Fruit fly (Drosophila melanogaster): ENCODE results near the gene CG43861.

CG43861 gene

dm6 chr2L:19932523-19932922 is 84.6 kb downstream of the CG43861 start (continued):
- TF ChIP-seq B-H2 (GFP tag; optimal IDR thresholded peaks at IDR 0.05), result no peak
- TF ChIP-seq HmgZ (tag; optimal IDR thresholded peaks at IDR 0.05), result peak; percentile 10
- TF ChIP-seq CG7963 (GFP tag; IDR thresholded peaks at IDR 0.05; ENCODE audit: partially characterized antibody), result no peak
- no peak for TF ChIP-seq onecut (GFP tag; IDR thresholded peaks at IDR 0.05)
- no peak for TF ChIP-seq HLH3B (GFP tag; IDR thresholded peaks at IDR 0.05)
- no peak for TF ChIP-seq tin (GFP tag; optimal IDR thresholded peaks at IDR 0.05)
- TF ChIP-seq phol (tag; optimal IDR thresholded peaks at IDR 0.05), result no peak
- TF ChIP-seq CG2712 (tag; optimal IDR thresholded peaks at IDR 0.05), result no peak
- TF ChIP-seq CG11560 (tag; IDR thresholded peaks at IDR 0.05), result no peak
- no peak for TF ChIP-seq CG1233 (GFP tag; optimal IDR thresholded peaks at IDR 0.05)
- no peak for TF ChIP-seq ab (GFP tag; optimal IDR thresholded peaks at IDR 0.05)

DNA sequence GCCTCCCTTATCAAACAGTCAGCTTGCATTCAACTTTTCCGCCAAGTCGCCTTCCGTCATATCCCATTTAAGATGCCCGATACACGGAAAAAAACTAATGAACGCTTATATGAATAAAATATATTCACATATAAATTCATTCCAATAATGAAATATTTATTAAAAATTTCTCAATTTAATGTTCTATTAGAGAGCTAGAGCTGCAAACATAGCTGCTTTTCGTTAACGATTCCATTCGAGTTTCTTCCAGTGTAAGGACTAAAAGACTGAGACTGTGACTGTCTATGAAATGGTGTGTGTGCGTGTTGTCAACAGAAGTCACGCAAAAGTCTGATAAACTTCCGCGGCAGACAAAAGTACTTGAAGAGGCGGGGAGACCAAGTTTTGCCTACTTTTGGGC is 87.0 kb downstream of the CG43861 start:
- TF ChIP-seq seq (GFP tag; IDR thresholded peaks at IDR 0.05), result no peak
- peak in 1 of 2 experiments; percentile 4 for TF ChIP-seq Eip74EF (GFP tag; optimal IDR thresholded peaks at IDR 0.05)
- TF ChIP-seq CG3847 (GFP tag; IDR thresholded peaks at IDR 0.05), result no peak
- peak; percentile 4 for TF ChIP-seq CG15601 (tag; optimal IDR thresholded peaks at IDR 0.05)
- peak; percentile 7 for TF ChIP-seq CG18764 (GFP tag; optimal IDR thresholded peaks at IDR 0.05)
- peak; percentile 38 for TF ChIP-seq CG13775 (GFP tag; optimal IDR thresholded peaks at IDR 0.05)
- peak; percentile 4 for TF ChIP-seq CG2116 (GFP tag; optimal IDR thresholded peaks at IDR 0.05)
- no peak for TF ChIP-seq CG15696 (tag; optimal IDR thresholded peaks at IDR 0.05)
- peak; percentile 53 for TF ChIP-seq slbo (GFP tag; IDR thresholded peaks at IDR 0.05)
- peak; percentile 55 for TF ChIP-seq Rfx (GFP tag; IDR thresholded peaks at IDR 0.05)
- peak; percentile 59 for TF ChIP-seq vvl (GFP tag; IDR thresholded peaks at IDR 0.05)
- TF ChIP-seq lab (GFP tag; optimal IDR thresholded peaks at IDR 0.05), result peak; percentile 83
- peak; percentile 60; the same call in 2 of the 3 replicates for TF ChIP-seq Dbx (GFP tag; IDR thresholded peaks at IDR 0.05)
- no peak for TF ChIP-seq CG11560 (tag; IDR thresholded peaks at IDR 0.05)
- TF ChIP-seq Atf-2 (GFP tag; optimal IDR thresholded peaks at IDR 0.05), result no peak
- TF ChIP-seq CG3407 (GFP tag; optimal IDR thresholded peaks at IDR 0.05), result no peak
- peak; percentile 13; the same call in 1 of the 2 replicates for TF ChIP-seq MBD-R2 (GFP tag; IDR thresholded peaks at IDR 0.05)
- TF ChIP-seq Dek (tag; optimal IDR thresholded peaks at IDR 0.05), result peak; percentile 38
- peak; percentile 42 for TF ChIP-seq unpg (GFP tag; optimal IDR thresholded peaks at IDR 0.05)
- TF ChIP-seq Dip3 (GFP tag; optimal IDR thresholded peaks at IDR 0.05), result no peak
- peak; percentile 19 for TF ChIP-seq tin (GFP tag; optimal IDR thresholded peaks at IDR 0.05)
- no peak for TF ChIP-seq sna (GFP tag; IDR thresholded peaks at IDR 0.05; ENCODE audit: partially characterized antibody)
- peak; percentile 61 for TF ChIP-seq Sox102F (GFP tag; optimal IDR thresholded peaks at IDR 0.05)
- TF ChIP-seq dmrt11E (tag; optimal IDR thresholded peaks at IDR 0.05), result peak; percentile 6
- TF ChIP-seq grau (tag; optimal IDR thresholded peaks at IDR 0.05), result peak; percentile 58
- TF ChIP-seq CG32767 (GFP tag; IDR thresholded peaks at IDR 0.05), result no peak
- TF ChIP-seq al (GFP tag; IDR thresholded peaks at IDR 0.05), result no peak
- no peak for TF ChIP-seq Hr3 (GFP tag; optimal IDR thresholded peaks at IDR 0.05)
- TF ChIP-seq CG12659 (GFP tag; optimal IDR thresholded peaks at IDR 0.05), result peak; percentile 29
- TF ChIP-seq tgo (GFP tag; IDR thresholded peaks at IDR 0.05), result peak; percentile 26; the same call in 1 of the 3 replicates
- peak; percentile 35 for TF ChIP-seq CG9437 (GFP tag; optimal IDR thresholded peaks at IDR 0.05)
- TF ChIP-seq Ssrp (tag; optimal IDR thresholded peaks at IDR 0.05), result peak; percentile 27
- no peak for TF ChIP-seq her (GFP tag; optimal IDR thresholded peaks at IDR 0.05)
- peak in 1 of 2 experiments; percentile 54 for TF ChIP-seq bsh (GFP tag; optimal IDR thresholded peaks at IDR 0.05)
- TF ChIP-seq BtbVII (GFP tag; optimal IDR thresholded peaks at IDR 0.05), result peak; percentile 29
- TF ChIP-seq nau (GFP tag; optimal IDR thresholded peaks at IDR 0.05), result peak; percentile 33
- TF ChIP-seq abd-A (tag; optimal IDR thresholded peaks at IDR 0.05), result no peak
- TF ChIP-seq CG7357 (GFP tag; IDR thresholded peaks at IDR 0.05), result no peak
- TF ChIP-seq Drgx (GFP tag; IDR thresholded peaks at IDR 0.05), result peak; percentile 14; the same call in 1 of the 2 replicates
- no peak for TF ChIP-seq tx (GFP tag; optimal IDR thresholded peaks at IDR 0.05)

All from whole organism, embryonic.